Fruit fly (Drosophila melanogaster) whole organism: ENCODE measurements around the gene Nup37.

Source experiments
- CG8478 ChIP-seq: fragments of >200 bp; optimal IDR thresholded peaks from 2 replicates; lab custom pipeline; 2018; ENCODE audit warnings: inconsistent platforms
- Dll ChIP-seq: fragments of >200 bp; optimal IDR thresholded peaks from 2 replicates; lab custom pipeline; 2017
- psq ChIP-seq: fragments of >200 bp; optimal IDR thresholded peaks from 2 replicates; lab custom pipeline; 2017

- TF ChIP-seq CG8478 (no peak), psq (lab: Kevin White, UChicago) (no peak), Dll (lab: Kevin White, UChicago) (no peak)
These were observed 12.1 kb upstream of the Nup37 start, which contains the start of gene Sil1 for dm6 chr3R:25235362-25235761.
